Worm (Caenorhabditis elegans): ENCODE measurements around the gene nhr-186.

DNA sequence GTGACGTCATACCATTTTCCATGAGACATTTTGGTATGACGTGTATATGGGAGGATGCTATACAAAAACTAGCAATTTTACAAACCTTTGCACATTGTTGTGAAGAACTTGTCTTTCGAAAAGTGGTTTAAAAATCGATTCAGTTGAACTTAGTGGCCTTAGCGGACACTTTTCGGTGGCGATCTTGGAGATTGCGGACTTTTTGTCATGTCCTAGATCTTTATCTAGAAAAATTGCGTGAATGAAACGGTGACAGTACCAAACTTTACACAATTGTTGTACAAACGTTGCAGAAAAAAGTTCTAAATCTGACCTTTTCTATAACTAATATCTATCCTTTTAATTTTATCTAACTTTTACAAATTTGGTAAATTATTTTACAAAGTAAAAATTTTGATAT lies 10.5 kb upstream of the nhr-186 start:
- TF ChIP-seq dao-5 (tag; optimal IDR thresholded peaks at IDR 0.05) = no peak
- no peak for TF ChIP-seq him-1 (tag; optimal IDR thresholded peaks at IDR 0.05)
- TF ChIP-seq W03F9.2 (tag; optimal IDR thresholded peaks at IDR 0.05) = no peak
